Worm (Caenorhabditis elegans) whole organism, midembryonic: Measurements from ENCODE around the gene H03G16.7.

Experiments used
- flt-1 ChIP-seq: fragments of 200-800 bp; sonication (Bioruptor generic); IDR thresholded peaks from 2 replicates; pipeline ENCODE4 v1.3.6; 2022; ENCODE audit warnings: missing genetic modification characterization, missing compliant biosample characterization
- klf-2 ChIP-seq: fragments of 200-800 bp; sonication (Bioruptor generic); conservative IDR thresholded peaks from 2 replicates; pipeline ENCODE4 v1.3.6; 2022; ENCODE audit warnings: missing genetic modification reagents, missing genetic modification characterization, missing compliant biosample characterization
- med-1 ChIP-seq: sonication (generic microtip); optimal IDR thresholded peaks from 2 replicates; lab custom pipeline; 2017; ENCODE audit warnings: missing genetic modification characterization, mild to moderate bottlenecking, missing compliant biosample characterization, antibody characterized with exemption, missing genetic modification reagents; ENCODE audit not compliant: insufficient read depth
- ref-1 ChIP-seq: fragments of 200-800 bp; sonication (Bioruptor generic); conservative IDR thresholded peaks from 2 replicates; pipeline ENCODE4 v1.3.6; 2022; ENCODE audit warnings: missing genetic modification reagents, missing genetic modification characterization, missing compliant biosample characterization
- tab-1 ChIP-seq: fragments of 200-800 bp; sonication (Bioruptor generic); IDR thresholded peaks from 2 replicates; pipeline ENCODE4 v1.3.6; 2022; ENCODE audit warnings: missing genetic modification characterization, missing compliant biosample characterization
- ztf-29 ChIP-seq: fragments of 200-800 bp; sonication (Bioruptor generic); IDR thresholded peaks from 2 replicates; pipeline ENCODE4 v1.3.6; 2022; ENCODE audit warnings: missing genetic modification reagents, missing genetic modification characterization, missing compliant biosample characterization

DNA sequence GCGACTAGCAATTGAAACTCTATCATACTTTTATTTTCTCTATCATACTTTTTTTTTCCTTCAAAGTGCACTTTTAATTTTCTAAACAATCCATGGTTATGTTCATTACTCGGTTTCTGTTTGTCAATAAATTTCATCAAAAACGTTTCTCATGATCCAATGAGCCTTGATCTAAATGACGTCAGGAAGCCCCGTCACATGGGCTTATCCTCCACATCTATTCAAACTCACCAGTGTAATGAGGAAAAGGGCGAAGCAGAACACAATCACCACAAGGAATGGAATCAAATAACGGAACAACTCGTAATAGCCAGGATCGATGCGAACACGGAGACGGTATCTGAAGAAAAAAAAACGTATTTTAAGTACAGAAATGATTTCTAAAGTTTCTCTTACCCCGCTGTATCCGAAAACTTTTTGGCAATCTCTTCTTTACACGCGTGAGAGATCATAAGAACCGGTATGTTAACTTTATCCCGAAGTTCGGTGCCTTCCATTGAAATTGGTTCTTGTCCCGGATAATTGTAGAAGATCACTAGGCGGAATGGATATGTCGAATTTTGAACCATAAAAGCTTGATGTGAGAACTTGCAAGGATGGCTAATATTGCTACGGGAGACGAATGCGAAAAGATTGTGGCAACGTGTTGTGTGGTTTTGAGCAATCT lies 16.7 kb downstream of the H03G16.7 start:
- TF ChIP-seq flt-1 (GFP tag; lab: Robert Waterston, UW) (no peak), med-1 (GFP tag; lab: Kevin White, UChicago) (no peak), ztf-29 (GFP tag; lab: Robert Waterston, UW) (no peak), ref-1 (GFP tag; lab: Robert Waterston, UW) (no peak), tab-1 (GFP tag; lab: Robert Waterston, UW) (no peak), klf-2 (GFP tag; lab: Robert Waterston, UW) (no peak)
